Worm (Caenorhabditis elegans) whole organism, young adult: ENCODE results near the gene T20G5.8.

Experiments
- B0019.2 ChIP-seq: fragments of 200-800 bp; sonication (Bioruptor generic); conservative IDR thresholded peaks from 2 replicates; pipeline ENCODE4 v1.3.6; 2022; ENCODE audit warnings: missing genetic modification reagents, missing genetic modification characterization, missing compliant biosample characterization
- B0035.1 ChIP-seq: sonication (generic microtip); optimal IDR thresholded peaks from 2 replicates; lab custom pipeline; 2016; ENCODE audit warnings: missing genetic modification characterization, mild to moderate bottlenecking, missing compliant biosample characterization, missing genotype, missing genetic modification reagents
- B0261.1 ChIP-seq: sonication (generic microtip); optimal IDR thresholded peaks from 2 replicates; lab custom pipeline; 2016; ENCODE audit warnings: mild to moderate bottlenecking, missing genetic modification characterization, moderate library complexity, missing compliant biosample characterization
- F37B4.10 ChIP-seq: fragments of 200-800 bp; sonication (Bioruptor generic); IDR thresholded peaks from 2 replicates; pipeline ENCODE4 v1.3.6; 2022; ENCODE audit warnings: missing genetic modification characterization, missing compliant biosample characterization
- K11D2.4 ChIP-seq: fragments of 200-800 bp; sonication (Bioruptor generic); IDR thresholded peaks from 2 replicates; pipeline ENCODE4 v1.3.6; 2022; ENCODE audit warnings: missing genetic modification reagents, missing genetic modification characterization, missing compliant biosample characterization
- T26A5.8 ChIP-seq: sonication (generic microtip); optimal IDR thresholded peaks from 2 replicates; lab custom pipeline; 2016; ENCODE audit warnings: missing genetic modification characterization, missing compliant biosample characterization
- Y53G8AR.9 ChIP-seq: fragments of 200-800 bp; sonication (Bioruptor generic); conservative IDR thresholded peaks from 2 replicates; pipeline ENCODE4 v1.3.6; 2022; ENCODE audit warnings: missing genetic modification reagents, missing genetic modification characterization, missing compliant biosample characterization
- Y95B8A.8 ChIP-seq: fragments of 200-800 bp; sonication (Bioruptor generic); IDR thresholded peaks from 2 replicates; pipeline ENCODE4 v1.3.6; 2022; ENCODE audit warnings: missing genetic modification reagents, missing genetic modification characterization, missing compliant biosample characterization
- ama-1 ChIP-seq, 3 experiments: fragments of 150-350 bp in 1 of 3; sonication (generic microtip) in 2 of 3; optimal IDR thresholded peaks; 2 replicates each; lab custom pipeline; 2014 to 2018; ENCODE audit warnings: missing biosample characterization in 2 of 3, missing genetic modification characterization in 2 of 3, missing genetic modification reagents in 2 of 3
- ceh-27 ChIP-seq: fragments of 200-800 bp; sonication (Bioruptor generic); optimal IDR thresholded peaks from 2 replicates; lab custom pipeline; 2018; ENCODE audit warnings: mild to moderate bottlenecking, missing genetic modification characterization, moderate library complexity, missing compliant biosample characterization
- ceh-40 ChIP-seq: fragments of 200-800 bp; sonication (Bioruptor generic); IDR thresholded peaks from 2 replicates; pipeline ENCODE4 v1.3.6; 2022; ENCODE audit warnings: missing genetic modification characterization, missing compliant biosample characterization
- egl-44 ChIP-seq: fragments of 200-800 bp; sonication (Bioruptor generic); IDR thresholded peaks from 2 replicates; pipeline ENCODE4 v1.3.6; 2022; ENCODE audit warnings: missing genetic modification reagents, missing genetic modification characterization, missing compliant biosample characterization
- ekl-4 ChIP-seq: fragments of 200-800 bp; sonication (Bioruptor generic); IDR thresholded peaks from 2 replicates; pipeline ENCODE4 v1.3.6; 2022; ENCODE audit warnings: missing genetic modification reagents, missing genetic modification characterization, missing compliant biosample characterization
- fkh-3 ChIP-seq: sonication (generic microtip); optimal IDR thresholded peaks from 2 replicates; lab custom pipeline; 2016; ENCODE audit warnings: mild to moderate bottlenecking, missing genetic modification characterization, missing compliant biosample characterization
- lag-1 ChIP-seq: fragments of 200-800 bp; sonication (Bioruptor generic); IDR thresholded peaks from 2 replicates; pipeline ENCODE4 v1.3.6; 2022; ENCODE audit warnings: missing genetic modification reagents, missing genetic modification characterization, missing compliant biosample characterization
- let-526 ChIP-seq: fragments of 200-800 bp; sonication (Bioruptor generic); IDR thresholded peaks from 2 replicates; pipeline ENCODE4 v1.3.6; 2022; ENCODE audit warnings: missing genetic modification reagents, missing genetic modification characterization, missing compliant biosample characterization
- lin-26 ChIP-seq: fragments of 200-800 bp; sonication (Bioruptor generic); IDR thresholded peaks from 2 replicates; pipeline ENCODE4 v1.3.6; 2022; ENCODE audit warnings: missing genetic modification reagents, missing genetic modification characterization, missing compliant biosample characterization
- nfya-1 ChIP-seq: sonication (generic microtip); optimal IDR thresholded peaks from 2 replicates; lab custom pipeline; 2017; ENCODE audit warnings: antibody characterized with exemption, missing compliant biosample characterization, missing genetic modification characterization, borderline replicate concordance; ENCODE audit not compliant: insufficient read depth
- nhr-120 ChIP-seq: fragments of 200-800 bp; sonication (Bioruptor generic); IDR thresholded peaks from 2 replicates; pipeline ENCODE4 v1.3.6; 2022; ENCODE audit warnings: missing genetic modification characterization, missing compliant biosample characterization
- pha-4 ChIP-seq: fragments of 150-350 bp; sonication (generic microtip); optimal IDR thresholded peaks from 2 replicates; lab custom pipeline; 2014; ENCODE audit warnings: missing biosample characterization, missing genetic modification reagents, missing genetic modification characterization
- rcor-1 ChIP-seq: fragments of 200-800 bp; sonication (Bioruptor generic); IDR thresholded peaks from 2 replicates; pipeline ENCODE4 v1.3.6; 2022; ENCODE audit warnings: missing genetic modification reagents, missing genetic modification characterization, missing compliant biosample characterization
- sdz-38 ChIP-seq: sonication (generic microtip); optimal IDR thresholded peaks from 2 replicates; lab custom pipeline; 2016; ENCODE audit warnings: missing genotype, missing genetic modification characterization, missing compliant biosample characterization
- tbp1 ChIP-seq: fragments of 200-800 bp; sonication (Bioruptor generic); optimal IDR thresholded peaks from 2 replicates; lab custom pipeline; 2018; ENCODE audit warnings: mild to moderate bottlenecking, missing genetic modification characterization, missing compliant biosample characterization
- tbx-9 ChIP-seq: sonication (generic microtip); optimal IDR thresholded peaks from 2 replicates; lab custom pipeline; 2016; ENCODE audit warnings: borderline replicate concordance, missing genetic modification characterization, inconsistent platforms, missing compliant biosample characterization
- tlf-1 ChIP-seq: fragments of 200-800 bp; sonication (Bioruptor generic); optimal IDR thresholded peaks from 2 replicates; lab custom pipeline; 2018; ENCODE audit warnings: mild to moderate bottlenecking, missing genetic modification characterization, missing compliant biosample characterization
- zfh-2 ChIP-seq: fragments of 200-800 bp; sonication (Bioruptor generic); conservative IDR thresholded peaks from 2 replicates; pipeline ENCODE4 v1.3.6; 2022; ENCODE audit warnings: missing genetic modification reagents, missing genetic modification characterization, missing compliant biosample characterization
- zim-3 ChIP-seq: sonication (generic microtip); optimal IDR thresholded peaks from 2 replicates; lab custom pipeline; 2017; ENCODE audit warnings: mild to moderate bottlenecking, missing genetic modification characterization, moderate library complexity, missing compliant biosample characterization
- ztf-18 ChIP-seq: sonication (generic microtip); optimal IDR thresholded peaks from 2 replicates; lab custom pipeline; 2016; ENCODE audit warnings: missing genotype, mild to moderate bottlenecking, missing genetic modification characterization, missing compliant biosample characterization
- ztf-22 ChIP-seq: fragments of 200-800 bp; sonication (Bioruptor generic); optimal IDR thresholded peaks from 2 replicates; lab custom pipeline; 2018; ENCODE audit warnings: mild to moderate bottlenecking, missing genetic modification characterization, moderate library complexity, missing compliant biosample characterization
- ztf-25 ChIP-seq: fragments of 200-800 bp; sonication (Bioruptor generic); IDR thresholded peaks from 2 replicates; pipeline ENCODE4 v1.3.6; 2022; ENCODE audit warnings: missing genetic modification reagents, missing genetic modification characterization, missing compliant biosample characterization
- ztf-28 ChIP-seq: fragments of 200-800 bp; sonication (Bioruptor generic); IDR thresholded peaks from 2 replicates; pipeline ENCODE4 v1.3.6; 2022; ENCODE audit warnings: missing genetic modification reagents, missing genetic modification characterization, missing compliant biosample characterization
- ztf-6 ChIP-seq: fragments of 200-800 bp; sonication (Bioruptor generic); IDR thresholded peaks from 2 replicates; pipeline ENCODE4 v1.3.6; 2022; ENCODE audit warnings: missing genetic modification reagents, missing genetic modification characterization, missing compliant biosample characterization

Gene T20G5.8

ce11 chrIII:10170265-10170664, 28.9 kb upstream of the T20G5.8 start:
- no peak for TF ChIP-seq fkh-3
- no peak for TF ChIP-seq lin-26 (GFP tag; lab: Robert Waterston, UW)
- no peak for TF ChIP-seq ekl-4 (GFP tag; lab: Robert Waterston, UW)
- TF ChIP-seq lag-1 (GFP tag; lab: Robert Waterston, UW), result no peak
- TF ChIP-seq B0261.1 (tag; lab: Kevin White, UChicago), result no peak
- TF ChIP-seq ztf-28 (GFP tag; lab: Robert Waterston, UW), result no peak
- TF ChIP-seq T26A5.8, result no peak
- TF ChIP-seq ztf-22 (GFP tag; lab: Kevin White, UChicago), result no peak
- TF ChIP-seq ztf-18 (tag; lab: Kevin White, UChicago), result no peak
- TF ChIP-seq sdz-38, result no peak
- no peak for TF ChIP-seq nfya-1 (tag; lab: Kevin White, UChicago)

ce11 chrIII:10178023-10178422, 21.1 kb upstream of the T20G5.8 start:
- TF ChIP-seq tbx-9 (tag; lab: Kevin White, UChicago) (no peak), ceh-27 (no peak)
- TF ChIP-seq, all 124 proteins: peak for 0

- no peak for TF ChIP-seq B0019.2 (GFP tag; lab: Robert Waterston, UW)
- no peak for TF ChIP-seq pha-4 (tag; lab: Kevin White, UChicago)
- no peak for TF ChIP-seq sdz-38
- TF ChIP-seq ztf-25 (GFP tag; lab: Robert Waterston, UW), result no peak
- TF ChIP-seq lin-26 (GFP tag; lab: Robert Waterston, UW), result no peak
- TF ChIP-seq B0035.1 (tag; lab: Kevin White, UChicago), result no peak
- TF ChIP-seq egl-44 (GFP tag; lab: Robert Waterston, UW), result no peak
Observed at ce11 chrIII:10178552-10178951, 20.6 kb upstream of the T20G5.8 start.

ce11 chrIII:10179444-10179843, 19.7 kb upstream of the T20G5.8 start:
- TF ChIP-seq ama-1 (optimal IDR thresholded peaks at IDR 0.05; lab: Kevin White, UChicago), result no peak
- no peak for TF ChIP-seq ama-1 (GFP tag; optimal IDR thresholded peaks at IDR 0.05; lab: Kevin White, UChicago)
- no peak for TF ChIP-seq ceh-40 (GFP tag; lab: Robert Waterston, UW)
- no peak for TF ChIP-seq pha-4 (tag; lab: Kevin White, UChicago)
- no peak for TF ChIP-seq ztf-6 (GFP tag; lab: Robert Waterston, UW)
- no peak for TF ChIP-seq let-526 (GFP tag; lab: Robert Waterston, UW)
- TF ChIP-seq F37B4.10, result no peak
- no peak for TF ChIP-seq tbp1 (GFP tag; lab: Kevin White, UChicago)
- TF ChIP-seq tlf-1 (GFP tag; lab: Kevin White, UChicago), result no peak
- TF ChIP-seq zim-3, result no peak
- TF ChIP-seq rcor-1, result no peak
- TF ChIP-seq K11D2.4 (GFP tag; lab: Robert Waterston, UW), result no peak
- no peak for TF ChIP-seq nhr-120 (GFP tag; lab: Robert Waterston, UW)
- no peak for TF ChIP-seq B0019.2 (GFP tag; lab: Robert Waterston, UW)

- no peak for TF ChIP-seq sdz-38
- no peak for TF ChIP-seq Y95B8A.8 (GFP tag; lab: Robert Waterston, UW)
- TF ChIP-seq rcor-1, result no peak
- TF ChIP-seq zfh-2 (GFP tag; lab: Robert Waterston, UW), result no peak
- TF ChIP-seq Y53G8AR.9 (GFP tag; lab: Robert Waterston, UW), result no peak
Observed at ce11 chrIII:10181868-10182267, 17.3 kb upstream of the T20G5.8 start.
